Fruit fly (Drosophila melanogaster) ovary, adult (tissue): ENCODE measurements around the gene CG31875.

ENCODE experiments used
- CG17801 ChIP-seq: fragments of 200-800 bp; optimal IDR thresholded peaks from 2 replicates; lab custom pipeline; 2019; ENCODE audit warnings: missing biosample characterization, mild to moderate bottlenecking, missing genetic modification characterization, moderate library complexity; ENCODE audit not compliant: partially characterized antibody

Gene CG31875

dm6 chr2L:9949178-9950062, 53.1 kb downstream of the CG31875 start:
- no peak for TF ChIP-seq CG17801 (GFP tag; lab: Kevin White, UChicago)

dm6 chr2L:9948520-9948858, 54.0 kb downstream of the CG31875 start:
- TF ChIP-seq CG17801 (GFP tag; lab: Kevin White, UChicago), result no peak

dm6 chr2L:9947738-9948519, 54.6 kb downstream of the CG31875 start:
- no peak for TF ChIP-seq CG17801 (GFP tag; lab: Kevin White, UChicago)

dm6 chr2L:9947265-9947664, 55.3 kb downstream of the CG31875 start, which contains the start of gene CG5853:
CG5853 (minus strand) TSS chr2L:9947648.
- TF ChIP-seq CG17801 (GFP tag; lab: Kevin White, UChicago), result peak; percentile 66

dm6 chr2L:9946051-9946450, 56.5 kb downstream of the CG31875 start:
- TF ChIP-seq CG17801 (GFP tag; lab: Kevin White, UChicago), result no peak
